Fruit fly (Drosophila melanogaster): Measurements from ENCODE around the gene Srp14.

dm6 chr3R:20534575-20534974 lies 45.3 kb upstream of the Srp14 start, which contains the start of the genes MtnE and MtnD:
- TF ChIP-seq Hr39 (GFP tag; optimal IDR thresholded peaks at IDR 0.05) (no peak), Eip78C (GFP tag) (peak; percentile 69), CG3032 (tag; optimal IDR thresholded peaks at IDR 0.05) (no peak), esn (GFP tag; optimal IDR thresholded peaks at IDR 0.05) (no peak), net (GFP tag; optimal IDR thresholded peaks at IDR 0.05) (no peak), CG6276 (GFP tag; optimal IDR thresholded peaks at IDR 0.05) (no peak), Met (GFP tag; optimal IDR thresholded peaks at IDR 0.05) (no peak), pdm3 (GFP tag; optimal IDR thresholded peaks at IDR 0.05) (no peak), CG32006 (GFP tag; optimal IDR thresholded peaks at IDR 0.05) (no peak), spab (GFP tag; optimal IDR thresholded peaks at IDR 0.05) (no peak), Sox14 (GFP tag; optimal IDR thresholded peaks at IDR 0.05) (no peak)

Measured in whole organism, prepupa.